Worm (Caenorhabditis elegans) whole organism, L4 larva: ENCODE data around the gene T05C12.1.

Source experiments
- D1046.2 ChIP-seq: fragments of 200-800 bp; sonication (Bioruptor generic); IDR thresholded peaks from 2 replicates; pipeline ENCODE4 v1.3.6; 2022; ENCODE audit warnings: missing genetic modification characterization, missing compliant biosample characterization
- F10B5.3 ChIP-seq: sonication (generic microtip); optimal IDR thresholded peaks from 2 replicates; lab custom pipeline; 2016; ENCODE audit warnings: mild to moderate bottlenecking, missing genetic modification characterization, missing compliant biosample characterization
- F44E2.7 ChIP-seq: fragments of 200-800 bp; sonication (Bioruptor generic); IDR thresholded peaks from 2 replicates; pipeline ENCODE4 v2.1.2; 2022; ENCODE audit warnings: missing genetic modification characterization, missing compliant biosample characterization
- R02D3.7 ChIP-seq: fragments of 150-350 bp; sonication (generic microtip); optimal IDR thresholded peaks from 3 replicates; lab custom pipeline; 2014; ENCODE audit warnings: missing biosample characterization, missing genetic modification characterization
- T20F7.1 ChIP-seq: fragments of 200-800 bp; sonication (Bioruptor generic); optimal IDR thresholded peaks from 2 replicates; lab custom pipeline; 2018; ENCODE audit warnings: mild to moderate bottlenecking, missing genetic modification characterization, missing compliant biosample characterization
- T26A8.4 ChIP-seq: fragments of 200-800 bp; sonication (Bioruptor generic); IDR thresholded peaks from 2 replicates; pipeline ENCODE4 v1.3.6; 2022; ENCODE audit warnings: missing genetic modification characterization, missing compliant biosample characterization
- Y105C5A.15 ChIP-seq: fragments of 200-800 bp; sonication (Bioruptor generic); IDR thresholded peaks from 2 replicates; pipeline ENCODE4 v1.3.6; 2022; ENCODE audit warnings: missing genetic modification characterization, missing compliant biosample characterization
- Y48G9A.11 ChIP-seq: fragments of 200-800 bp; sonication (Bioruptor generic); IDR thresholded peaks from 2 replicates; pipeline ENCODE4 v1.3.6; 2022; ENCODE audit warnings: missing genetic modification reagents, missing genetic modification characterization, missing compliant biosample characterization
- Y5F2A.4 ChIP-seq: fragments of 200-800 bp; sonication (Bioruptor generic); optimal IDR thresholded peaks from 2 replicates; lab custom pipeline; 2018; ENCODE audit warnings: mild to moderate bottlenecking, missing genetic modification characterization, missing compliant biosample characterization
- ZK337.2 ChIP-seq: fragments of 200-800 bp; sonication (Bioruptor generic); IDR thresholded peaks from 2 replicates; pipeline ENCODE4 v1.3.6; 2022; ENCODE audit warnings: missing genetic modification reagents, missing genetic modification characterization, missing compliant biosample characterization
- aha-1 ChIP-seq: fragments of 150-350 bp; peaks from one replicate; lab custom pipeline; 2014; ENCODE audit warnings: missing biosample characterization, missing genetic modification characterization
- arid-1 ChIP-seq: fragments of 200-800 bp; sonication (Bioruptor generic); conservative IDR thresholded peaks from 2 replicates; pipeline ENCODE4 v1.3.6; 2022; ENCODE audit warnings: missing genetic modification reagents, missing genetic modification characterization, missing compliant biosample characterization
- attf-4 ChIP-seq: sonication (generic microtip); optimal IDR thresholded peaks from 3 replicates; lab custom pipeline; 2017; ENCODE audit warnings: missing biosample characterization, missing genetic modification characterization
- ceh-20 ChIP-seq: fragments of 200-800 bp; sonication (Bioruptor generic); IDR thresholded peaks from 2 replicates; pipeline ENCODE4 v1.3.6; 2022; ENCODE audit warnings: missing genetic modification reagents, missing genetic modification characterization, missing compliant biosample characterization
- ceh-28 ChIP-seq: fragments of 150-350 bp; optimal IDR thresholded peaks from 2 replicates; lab custom pipeline; 2014; ENCODE audit warnings: missing biosample characterization, missing genetic modification reagents, missing genetic modification characterization
- ceh-32 ChIP-seq: sonication (generic microtip); optimal IDR thresholded peaks from 2 replicates; lab custom pipeline; 2016; ENCODE audit warnings: mild to moderate bottlenecking, missing genetic modification characterization, missing compliant biosample characterization; ENCODE audit not compliant: poor library complexity
- ceh-62 ChIP-seq: sonication (generic microtip); optimal IDR thresholded peaks from 2 replicates; lab custom pipeline; 2017; ENCODE audit warnings: missing biosample characterization, missing genetic modification characterization
- ceh-82 ChIP-seq: sonication (generic microtip); optimal IDR thresholded peaks from 2 replicates; lab custom pipeline; 2017; ENCODE audit warnings: missing biosample characterization, missing genetic modification characterization
- ctbp-1 ChIP-seq: fragments of 200-800 bp; sonication (Bioruptor generic); IDR thresholded peaks from 2 replicates; pipeline ENCODE4 v1.3.6; 2022; ENCODE audit warnings: missing genetic modification reagents, missing genetic modification characterization, missing compliant biosample characterization
- daf-12 ChIP-seq: fragments of 150-350 bp; optimal IDR thresholded peaks from 2 replicates; lab custom pipeline; 2014; ENCODE audit warnings: missing biosample characterization, missing genetic modification reagents, missing genetic modification characterization
- daf-8 ChIP-seq: fragments of 200-800 bp; sonication (Bioruptor generic); IDR thresholded peaks from 2 replicates; pipeline ENCODE4 v1.3.6; 2022; ENCODE audit warnings: missing genetic modification characterization, missing compliant biosample characterization
- dmd-6 ChIP-seq: fragments of 200-800 bp; sonication (Bioruptor generic); IDR thresholded peaks from 2 replicates; pipeline ENCODE4 v1.3.6; 2022; ENCODE audit warnings: missing genetic modification reagents, missing genetic modification characterization, missing compliant biosample characterization
- duxl-1 ChIP-seq: sonication (generic microtip); optimal IDR thresholded peaks from 2 replicates; lab custom pipeline; 2016; ENCODE audit warnings: mild to moderate bottlenecking, missing genetic modification characterization, moderate library complexity, missing compliant biosample characterization; ENCODE audit not compliant: poor library complexity
- fos-1 ChIP-seq: fragments of 150-350 bp; optimal IDR thresholded peaks from 2 replicates; lab custom pipeline; 2014; ENCODE audit warnings: missing biosample characterization, missing genetic modification characterization
- gei-8 ChIP-seq: fragments of 200-800 bp; sonication (Bioruptor generic); optimal IDR thresholded peaks from 2 replicates; lab custom pipeline; 2018; ENCODE audit warnings: mild to moderate bottlenecking, missing genetic modification characterization, missing compliant biosample characterization
- hlh-30 ChIP-seq: sonication (generic microtip); optimal IDR thresholded peaks from 2 replicates; lab custom pipeline; 2017; ENCODE audit warnings: antibody characterized with exemption, mild to moderate bottlenecking, missing genetic modification characterization, missing compliant biosample characterization; ENCODE audit not compliant: insufficient read depth
- lim-7 ChIP-seq: fragments of 200-800 bp; sonication (Bioruptor generic); IDR thresholded peaks from 2 replicates; pipeline ENCODE4 v1.3.6; 2022; ENCODE audit warnings: missing genetic modification characterization, missing compliant biosample characterization
- lin-39 ChIP-seq: fragments of 150-350 bp; optimal IDR thresholded peaks from 2 replicates; lab custom pipeline; 2014; ENCODE audit warnings: missing biosample characterization, missing genetic modification reagents, missing genetic modification characterization
- madf-5 ChIP-seq, 2 experiments: fragments of 200-800 bp; sonication (Bioruptor generic); IDR thresholded peaks; 2 replicates each; pipeline ENCODE4 v1.3.6; 2022; ENCODE audit warnings: missing compliant biosample characterization in 2 of 2, missing genetic modification characterization in 2 of 2
- mdl-1 ChIP-seq, 2 experiments: fragments of 150-350 bp in 1 of 2; sonication (generic microtip) in 1 of 2; optimal IDR thresholded peaks; 2 replicates each; lab custom pipeline; 2014 to 2017; ENCODE audit warnings: missing biosample characterization in 2 of 2, missing genetic modification characterization in 2 of 2
- mxl-2 ChIP-seq: fragments of 200-800 bp; sonication (Bioruptor generic); conservative IDR thresholded peaks from 2 replicates; pipeline ENCODE4 v1.3.6; 2022; ENCODE audit warnings: missing genetic modification reagents, missing genetic modification characterization, missing compliant biosample characterization
- nhr-102 ChIP-seq: sonication (generic microtip); optimal IDR thresholded peaks from 2 replicates; lab custom pipeline; 2016; ENCODE audit warnings: mild to moderate bottlenecking, missing genetic modification characterization, moderate library complexity, missing compliant biosample characterization
- nhr-11 ChIP-seq: fragments of 150-350 bp; optimal IDR thresholded peaks from 2 replicates; lab custom pipeline; 2014; ENCODE audit warnings: missing biosample characterization, missing genetic modification characterization
- nhr-111 ChIP-seq: fragments of 200-800 bp; sonication (Bioruptor generic); optimal IDR thresholded peaks from 2 replicates; lab custom pipeline; 2018; ENCODE audit warnings: mild to moderate bottlenecking, missing genetic modification characterization, missing compliant biosample characterization
- nhr-237 ChIP-seq: sonication (generic microtip); optimal IDR thresholded peaks from 2 replicates; lab custom pipeline; 2017; ENCODE audit warnings: missing biosample characterization, missing genetic modification characterization
- nhr-41 ChIP-seq: fragments of 200-800 bp; sonication (Bioruptor generic); IDR thresholded peaks from 2 replicates; pipeline ENCODE4 v1.3.6; 2022; ENCODE audit warnings: missing genetic modification reagents, missing genetic modification characterization, missing compliant biosample characterization
- nhr-48 ChIP-seq: sonication (generic microtip); optimal IDR thresholded peaks from 2 replicates; lab custom pipeline; 2016; ENCODE audit warnings: mild to moderate bottlenecking, missing genetic modification characterization, missing compliant biosample characterization
- pha-4 ChIP-seq, 2 experiments: fragments of 150-350 bp in 1 of 2; fragments of 200-800 bp in 1 of 2; sonication (Bioruptor generic) in 1 of 2; IDR thresholded peaks in 1 of 2; optimal IDR thresholded peaks in 1 of 2; 2 replicates each; pipeline versions ENCODE4 v1.3.6 to Lab custom; 2014 to 2022; ENCODE audit warnings: missing genetic modification characterization in 2 of 2, missing genetic modification reagents in 2 of 2, missing biosample characterization in 1 of 2, missing compliant biosample characterization in 1 of 2
- php-3 ChIP-seq: fragments of 200-800 bp; sonication (Bioruptor generic); IDR thresholded peaks from 2 replicates; pipeline ENCODE4 v1.3.6; 2022; ENCODE audit warnings: missing genetic modification reagents, missing genetic modification characterization, missing compliant biosample characterization
- saeg-2 ChIP-seq: fragments of 200-800 bp; sonication (Bioruptor generic); IDR thresholded peaks from 2 replicates; pipeline ENCODE4 v1.3.6; 2022; ENCODE audit warnings: missing genetic modification reagents, missing genetic modification characterization, missing compliant biosample characterization
- sdz-12 ChIP-seq: fragments of 200-800 bp; sonication (Bioruptor generic); optimal IDR thresholded peaks from 2 replicates; lab custom pipeline; 2018; ENCODE audit warnings: mild to moderate bottlenecking, missing genetic modification characterization, missing compliant biosample characterization
- set-16 ChIP-seq: fragments of 200-800 bp; sonication (Bioruptor generic); IDR thresholded peaks from 2 replicates; pipeline ENCODE4 v1.3.6; 2022; ENCODE audit warnings: missing genetic modification reagents, missing genetic modification characterization, missing compliant biosample characterization
- skn-1 ChIP-seq: fragments of 150-350 bp; optimal IDR thresholded peaks from 2 replicates; lab custom pipeline; 2014; ENCODE audit warnings: missing biosample characterization, missing genetic modification characterization
- snpc-1.2 ChIP-seq: fragments of 200-800 bp; sonication (Bioruptor generic); IDR thresholded peaks from 2 replicates; pipeline ENCODE4 v1.3.6; 2022; ENCODE audit warnings: missing genetic modification reagents, missing genetic modification characterization, missing compliant biosample characterization
- spr-3 ChIP-seq: fragments of 200-800 bp; sonication (Bioruptor generic); optimal IDR thresholded peaks from 2 replicates; lab custom pipeline; 2018; ENCODE audit warnings: mild to moderate bottlenecking, missing genetic modification characterization, missing compliant biosample characterization
- tra-1 ChIP-seq: fragments of 200-800 bp; sonication (Bioruptor generic); IDR thresholded peaks from 2 replicates; pipeline ENCODE4 v1.3.6; 2022; ENCODE audit warnings: missing genetic modification reagents, missing genetic modification characterization, missing compliant biosample characterization
- unc-39 ChIP-seq: sonication (generic microtip); optimal IDR thresholded peaks from 2 replicates; lab custom pipeline; 2017; ENCODE audit warnings: missing biosample characterization, missing genetic modification characterization
- vab-7 ChIP-seq: fragments of 200-800 bp; sonication (Bioruptor generic); IDR thresholded peaks from 2 replicates; pipeline ENCODE4 v1.3.6; 2022; ENCODE audit warnings: missing genetic modification reagents, missing genetic modification characterization, missing compliant biosample characterization
- zag-1 ChIP-seq: fragments of 150-350 bp; optimal IDR thresholded peaks from 2 replicates; lab custom pipeline; 2014; ENCODE audit warnings: missing biosample characterization, missing genetic modification characterization
- zfp-3 ChIP-seq: fragments of 200-800 bp; sonication (Bioruptor generic); conservative IDR thresholded peaks from 2 replicates; pipeline ENCODE4 v1.3.6; 2022; ENCODE audit warnings: missing genetic modification reagents, missing genetic modification characterization, missing compliant biosample characterization
- zip-11 ChIP-seq: fragments of 200-800 bp; sonication (Bioruptor generic); IDR thresholded peaks from 2 replicates; pipeline ENCODE4 v1.3.6; 2022; ENCODE audit warnings: missing genetic modification characterization, missing compliant biosample characterization

Gene T05C12.1

DNA sequence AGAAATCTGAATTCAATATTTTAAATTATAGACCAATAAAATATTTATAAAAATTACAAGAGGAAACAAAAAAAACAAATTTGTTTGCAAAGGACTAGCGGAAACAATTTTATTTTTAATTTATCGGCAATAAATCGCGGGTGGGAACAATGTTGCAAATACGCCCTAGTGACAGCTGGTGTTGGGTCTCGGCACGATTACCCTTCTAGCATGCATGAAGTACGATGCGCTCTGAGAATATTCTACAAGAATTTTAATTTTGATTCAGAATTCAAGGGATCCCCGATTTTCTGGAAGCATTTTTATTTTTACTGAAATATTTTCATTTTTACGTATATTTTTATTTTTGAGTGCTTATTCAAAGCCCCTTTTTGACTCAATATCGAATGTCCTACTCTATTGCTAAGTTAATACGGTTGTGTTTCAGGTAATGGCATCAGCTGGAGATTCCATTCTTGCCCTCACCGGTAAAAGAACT is 11.6 kb downstream of the T05C12.1 start, which contains the start of the genes mig-5 and cct-1:
TSS of gene mig-5 (minus strand) at position 8 of the 478 bp plus-strand sequence.
TSS of gene cct-1 (plus strand) at position 428 of the 478 bp plus-strand sequence.
- TF ChIP-seq dmd-6 (GFP tag; lab: Robert Waterston, UW) (peak; percentile 89), daf-12 (tag; lab: Kevin White, UChicago) (no peak), Y5F2A.4 (GFP tag; lab: Kevin White, UChicago) (peak; percentile 41), pha-4 (GFP tag; IDR thresholded peaks at IDR 0.05; lab: Robert Waterston, UW) (peak; percentile 87), pha-4 (tag; optimal IDR thresholded peaks at IDR 0.05; lab: Kevin White, UChicago) (peak; percentile 88), nhr-41 (GFP tag; lab: Robert Waterston, UW) (no peak), fos-1 (peak; percentile 9), ctbp-1 (GFP tag; lab: Robert Waterston, UW) (peak; percentile 93), tra-1 (GFP tag; lab: Robert Waterston, UW) (peak; percentile 91), nhr-11 (tag; lab: Kevin White, UChicago) (peak; percentile 95), ceh-32 (tag; lab: Kevin White, UChicago) (peak; percentile 53), nhr-111 (GFP tag; lab: Kevin White, UChicago) (no peak), R02D3.7 (tag; lab: Kevin White, UChicago) (no peak), D1046.2 (GFP tag; lab: Robert Waterston, UW) (no peak), vab-7 (GFP tag; lab: Robert Waterston, UW) (0 out of 2 replicates have a peak, but pooled peaks have one; percentile 29), ceh-28 (tag; lab: Kevin White, UChicago) (peak; percentile 25), mdl-1 (tag; optimal IDR thresholded peaks at IDR 0.05; lab: Kevin White, UChicago) (peak; percentile 51 to 75), nhr-48 (tag; lab: Kevin White, UChicago) (peak; percentile 87), Y105C5A.15 (no peak), unc-39 (no peak), snpc-1.2 (GFP tag; lab: Robert Waterston, UW) (no peak), sdz-12 (no peak), spr-3 (GFP tag; lab: Kevin White, UChicago) (peak; percentile 78), skn-1 (tag; lab: Kevin White, UChicago) (no peak), nhr-237 (tag; lab: Kevin White, UChicago) (peak; percentile 49), F44E2.7 (GFP tag; lab: Robert Waterston, UW) (no peak), T26A8.4 (GFP tag; lab: Robert Waterston, UW) (peak; percentile 97), gei-8 (GFP tag; lab: Kevin White, UChicago) (no peak), nhr-102 (peak; percentile 96), T20F7.1 (GFP tag; lab: Kevin White, UChicago) (peak; percentile 93), set-16 (GFP tag; lab: Robert Waterston, UW) (no peak), aha-1 (tag; lab: Kevin White, UChicago) (peak; percentile 85), madf-5 (GFP tag; IDR thresholded peaks at IDR 0.05; lab: Robert Waterston, UW) (no peak), php-3 (peak; percentile 96), hlh-30 (tag; lab: Kevin White, UChicago) (peak; percentile 90), ceh-20 (GFP tag; lab: Robert Waterston, UW) (peak; percentile 92), daf-8 (GFP tag; lab: Robert Waterston, UW) (no peak), ceh-62 (tag; lab: Kevin White, UChicago) (no peak), saeg-2 (GFP tag; lab: Robert Waterston, UW) (peak; percentile 76; the same call in 1 of the 2 replicates), lim-7 (no peak), arid-1 (GFP tag; lab: Robert Waterston, UW) (peak; percentile 93), ceh-82 (tag; lab: Kevin White, UChicago) (no peak), attf-4 (tag; lab: Kevin White, UChicago) (no peak), ZK337.2 (GFP tag; lab: Robert Waterston, UW) (no peak), Y48G9A.11 (peak; percentile 58), zip-11 (GFP tag; lab: Robert Waterston, UW) (no peak), lin-39 (tag; lab: Kevin White, UChicago) (peak; percentile 83), duxl-1 (tag; lab: Kevin White, UChicago) (peak; percentile 92), mxl-2 (peak; percentile 57; the same call in 1 of the 2 replicates), F10B5.3 (peak; percentile 85), zag-1 (tag; lab: Kevin White, UChicago) (peak; percentile 87), zfp-3 (GFP tag; lab: Robert Waterston, UW) (peak; percentile 87)
